Worm (Caenorhabditis elegans): ENCODE results near the gene C06B8.7.

Gene C06B8.7

DNA sequence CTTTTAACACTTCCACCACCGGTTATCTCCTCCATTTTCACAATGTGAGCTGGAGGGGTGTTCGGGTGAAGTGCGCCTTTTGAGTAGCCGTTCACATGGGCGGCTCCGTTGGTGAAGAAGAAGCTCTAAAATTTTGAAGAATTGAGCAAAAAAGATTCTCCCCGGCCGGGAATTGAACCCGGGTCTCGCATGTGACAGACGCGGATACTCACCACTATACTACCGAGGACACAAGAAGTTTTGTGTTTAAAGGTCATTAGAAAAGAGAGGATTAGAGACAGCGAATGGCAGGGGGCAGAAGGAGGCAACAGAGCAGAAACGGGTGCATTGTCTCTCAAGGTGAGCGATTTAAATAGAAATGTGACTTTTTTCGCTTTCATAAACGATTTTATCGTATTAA, 53.1 kb downstream of the C06B8.7 start (continued):
- TF ChIP-seq nhr-77 (tag; optimal IDR thresholded peaks at IDR 0.05) = peak; percentile 26
- TF ChIP-seq zip-2 (tag; optimal IDR thresholded peaks at IDR 0.05) = no peak
- TF ChIP-seq ZK546.5 (tag; optimal IDR thresholded peaks at IDR 0.05) = no peak
- peak; percentile 45 for TF ChIP-seq rbr-2 (tag; optimal IDR thresholded peaks at IDR 0.05)
- TF ChIP-seq arid-1 (GFP tag; conservative IDR thresholded peaks at IDR 0.05) = peak; percentile 73
- no peak for TF ChIP-seq ceh-28 (tag; optimal IDR thresholded peaks at IDR 0.05)
- peak in 1 of 2 experiments; percentile 28 for TF ChIP-seq daf-16 (GFP tag; optimal IDR thresholded peaks at IDR 0.05)
- peak; percentile 32 for TF ChIP-seq daf-16 (tag; optimal IDR thresholded peaks at IDR 0.05)
- peak; percentile 47 for TF ChIP-seq lin-13 (GFP tag; optimal IDR thresholded peaks at IDR 0.05)
- peak; percentile 84 for TF ChIP-seq D1046.2 (GFP tag; IDR thresholded peaks at IDR 0.05)
- TF ChIP-seq lin-39 (tag; optimal IDR thresholded peaks at IDR 0.05) = no peak
- TF ChIP-seq ces-1 (GFP tag; optimal IDR thresholded peaks at IDR 0.05) = no peak
- TF ChIP-seq nhr-237 (tag; optimal IDR thresholded peaks at IDR 0.05) = no peak
- TF ChIP-seq mdl-1 (tag; optimal IDR thresholded peaks at IDR 0.05) = peak in 1 of 2 experiments; percentile 55
- 0 out of 2 replicates have a peak, but pooled peaks have one; percentile 40 for TF ChIP-seq daf-8 (GFP tag; IDR thresholded peaks at IDR 0.05)
- TF ChIP-seq ceh-20 (GFP tag; IDR thresholded peaks at IDR 0.05) = no peak
- TF ChIP-seq zfp-3 (GFP tag; conservative IDR thresholded peaks at IDR 0.05) = no peak
- peak; percentile 47; the same call in 1 of the 2 replicates for TF ChIP-seq Y48G9A.11 (GFP tag; IDR thresholded peaks at IDR 0.05)
- TF ChIP-seq ztf-7 (tag; optimal IDR thresholded peaks at IDR 0.05) = no peak
- no peak for TF ChIP-seq zag-1 (tag; optimal IDR thresholded peaks at IDR 0.05)
- no peak for TF ChIP-seq zfp-2 (tag; optimal IDR thresholded peaks at IDR 0.05)
- no peak for TF ChIP-seq cey-2 (tag; optimal IDR thresholded peaks at IDR 0.05; ENCODE audit: borderline replicate concordance, insufficient read depth)
- 0 out of 2 replicates have a peak, but pooled peaks have one; percentile 54 for TF ChIP-seq F44E2.7 (GFP tag; IDR thresholded peaks at IDR 0.05)
- TF ChIP-seq spr-3 (GFP tag; optimal IDR thresholded peaks at IDR 0.05) = peak; percentile 53
- TF ChIP-seq dve-1 (tag; optimal IDR thresholded peaks at IDR 0.05; ENCODE audit: insufficient read depth) = no peak

DNA sequence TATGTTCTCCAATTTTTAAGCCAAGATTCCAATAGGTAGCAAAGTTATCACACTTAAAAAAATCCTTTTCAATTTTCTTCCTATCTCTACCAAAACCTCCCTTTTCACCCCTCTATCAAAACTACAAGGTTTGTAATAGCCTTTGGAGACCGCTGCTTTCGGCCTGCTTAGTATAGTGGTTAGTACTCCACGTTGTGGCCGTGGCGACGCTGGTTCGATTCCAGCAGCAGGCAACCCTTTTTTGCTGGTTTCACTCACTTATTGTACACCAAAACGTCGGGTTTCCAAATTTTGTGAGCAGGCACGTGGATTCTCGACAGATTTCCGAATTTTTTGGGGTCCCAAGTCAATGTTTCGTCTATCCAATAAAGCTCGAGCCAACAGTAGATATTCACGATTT, 55.3 kb downstream of the C06B8.7 start:
- TF ChIP-seq hlh-30 (tag; optimal IDR thresholded peaks at IDR 0.05; ENCODE audit: insufficient read depth) = peak; percentile 19
- TF ChIP-seq nhr-28 (tag; optimal IDR thresholded peaks at IDR 0.05) = peak; percentile 33
- 0 out of 2 replicates have a peak, but pooled peaks have one; percentile 53 for TF ChIP-seq tra-1 (GFP tag; IDR thresholded peaks at IDR 0.05)
- 0 out of 2 replicates have a peak, but pooled peaks have one; percentile 37 for TF ChIP-seq vab-7 (GFP tag; IDR thresholded peaks at IDR 0.05)
- TF ChIP-seq zag-1 (tag; optimal IDR thresholded peaks at IDR 0.05) = no peak
- TF ChIP-seq dmd-8 (GFP tag; IDR thresholded peaks at IDR 0.05) = peak; percentile 48; the same call in 1 of the 2 replicates
- peak; percentile 87 for TF ChIP-seq egl-43 (GFP tag; IDR thresholded peaks at IDR 0.05)
- TF ChIP-seq fkh-10 (GFP tag; optimal IDR thresholded peaks at IDR 0.05) = no peak
- TF ChIP-seq mes-2 (tag; optimal IDR thresholded peaks at IDR 0.05; ENCODE audit: poor library complexity, severe bottlenecking) = peak; percentile 68
- no peak for TF ChIP-seq nhr-25 (tag; optimal IDR thresholded peaks at IDR 0.05; ENCODE audit: borderline replicate concordance, insufficient read depth)
- no peak for TF ChIP-seq dpl-1 (GFP tag; optimal IDR thresholded peaks at IDR 0.05)
- TF ChIP-seq ceh-20 (GFP tag; IDR thresholded peaks at IDR 0.05) = 0 out of 2 replicates have a peak, but pooled peaks have one; percentile 10
- TF ChIP-seq ceh-62 (tag; optimal IDR thresholded peaks at IDR 0.05) = no peak
- peak; percentile 39; the same call in 1 of the 2 replicates for TF ChIP-seq pha-4 (GFP tag; IDR thresholded peaks at IDR 0.05)
- TF ChIP-seq pha-4 (tag; optimal IDR thresholded peaks at IDR 0.05) = no peak
- 0 out of 2 replicates have a peak, but pooled peaks have one; percentile 9 for TF ChIP-seq nhr-42 (GFP tag; IDR thresholded peaks at IDR 0.05)
- peak; percentile 63 for TF ChIP-seq arid-1 (GFP tag; conservative IDR thresholded peaks at IDR 0.05)
- TF ChIP-seq Y48G9A.11 (GFP tag; IDR thresholded peaks at IDR 0.05) = 0 out of 2 replicates have a peak, but pooled peaks have one; percentile 37
- peak; percentile 56 for TF ChIP-seq T26A8.4 (GFP tag; IDR thresholded peaks at IDR 0.05)
- 0 out of 2 replicates have a peak, but pooled peaks have one; percentile 28 for TF ChIP-seq Y105C5A.15 (GFP tag; IDR thresholded peaks at IDR 0.05)
- peak; percentile 59; the same call in 1 of the 2 replicates for TF ChIP-seq D1046.2 (GFP tag; IDR thresholded peaks at IDR 0.05)
- TF ChIP-seq lin-1 (GFP tag; IDR thresholded peaks at IDR 0.05) = 0 out of 2 replicates have a peak, but pooled peaks have one; percentile 19
- peak in 1 of 2 experiments; percentile 96 for TF ChIP-seq unc-62 (GFP tag; optimal IDR thresholded peaks at IDR 0.05 in 1 of 2)
- no peak for TF ChIP-seq unc-62 (tag; optimal IDR thresholded peaks at IDR 0.05)
- no peak for TF ChIP-seq set-16 (GFP tag; IDR thresholded peaks at IDR 0.05)
- TF ChIP-seq ztf-7 (tag; optimal IDR thresholded peaks at IDR 0.05) = no peak
- no peak for TF ChIP-seq dmd-9 (GFP tag; IDR thresholded peaks at IDR 0.05)
- TF ChIP-seq ZK337.2 (GFP tag; IDR thresholded peaks at IDR 0.05) = no peak
- TF ChIP-seq hlh-11 (tag; optimal IDR thresholded peaks at IDR 0.05) = peak; percentile 11
- peak in 1 of 2 experiments; percentile 46 for TF ChIP-seq daf-16 (GFP tag; optimal IDR thresholded peaks at IDR 0.05)
- TF ChIP-seq daf-16 (tag; optimal IDR thresholded peaks at IDR 0.05) = peak; percentile 43
- TF ChIP-seq spr-1 (tag; optimal IDR thresholded peaks at IDR 0.05) = peak; percentile 22
